Fruit fly (Drosophila melanogaster): Measurements from ENCODE around the gene Ost48.

Gene Ost48

dm6 chrX:9134922-9135453 is 23.3 kb downstream of the Ost48 start, which contains the start of gene fend (continued):
- TF ChIP-seq trh (GFP tag; optimal IDR thresholded peaks at IDR 0.05) (no peak), twi (tag; optimal IDR thresholded peaks at IDR 0.05) (peak; percentile 41), CG11696 (GFP tag; IDR thresholded peaks at IDR 0.05) (no peak), CG6683 (GFP tag; optimal IDR thresholded peaks at IDR 0.05) (no peak), CG6272 (GFP tag; IDR thresholded peaks at IDR 0.05) (no peak), CG2202 (tag; optimal IDR thresholded peaks at IDR 0.05) (no peak), ERR (GFP tag; optimal IDR thresholded peaks at IDR 0.05) (no peak), Kr (GFP tag; optimal IDR thresholded peaks at IDR 0.05) (no peak), Dp (GFP tag; optimal IDR thresholded peaks at IDR 0.05) (no peak), CG11093 (GFP tag; IDR thresholded peaks at IDR 0.05) (no peak), dan (GFP tag; IDR thresholded peaks at IDR 0.05) (no peak), ftz-f1 (GFP tag; optimal IDR thresholded peaks at IDR 0.05) (no peak), bbx (GFP tag; IDR thresholded peaks at IDR 0.05; ENCODE audit: partially characterized antibody) (no peak), peb (GFP tag; IDR thresholded peaks at IDR 0.05) (no peak), bab2 (GFP tag; optimal IDR thresholded peaks at IDR 0.05) (no peak), Blimp-1 (GFP tag; optimal IDR thresholded peaks at IDR 0.05) (peak; percentile 3), CG11085 (GFP tag; IDR thresholded peaks at IDR 0.05) (no peak), jumu (GFP tag; optimal IDR thresholded peaks at IDR 0.05) (no peak), grn (GFP tag; optimal IDR thresholded peaks at IDR 0.05) (no peak), mld (GFP tag; IDR thresholded peaks at IDR 0.05; ENCODE audit: partially characterized antibody) (no peak), klu (GFP tag; IDR thresholded peaks at IDR 0.05) (no peak), prd (optimal IDR thresholded peaks at IDR 0.05) (no peak), prd (GFP tag; IDR thresholded peaks at IDR 0.05) (peak; percentile 27; the same call in 1 of the 3 replicates), fd102C (GFP tag; optimal IDR thresholded peaks at IDR 0.05) (no peak), CG4404 (GFP tag; IDR thresholded peaks at IDR 0.05) (no peak), CG11456 (GFP tag; IDR thresholded peaks at IDR 0.05) (no peak), TFAM (GFP tag; optimal IDR thresholded peaks at IDR 0.05) (no peak), CG10543 (GFP tag; optimal IDR thresholded peaks at IDR 0.05) (peak; percentile 50), CG13775 (GFP tag; optimal IDR thresholded peaks at IDR 0.05) (peak; percentile 24), fd3F (GFP tag; optimal IDR thresholded peaks at IDR 0.05) (no peak), Fer2 (tag; optimal IDR thresholded peaks at IDR 0.05) (no peak), CG13624 (GFP tag; optimal IDR thresholded peaks at IDR 0.05) (no peak), cg (GFP tag; optimal IDR thresholded peaks at IDR 0.05) (no peak), vvl (GFP tag; IDR thresholded peaks at IDR 0.05) (peak; percentile 26; the same call in 1 of the 2 replicates), eyg (GFP tag; optimal IDR thresholded peaks at IDR 0.05) (no peak), B-H1 (GFP tag; IDR thresholded peaks at IDR 0.05) (no peak), Ets65A (GFP tag) (no peak), CG17361 (GFP tag; IDR thresholded peaks at IDR 0.05) (peak; percentile 67; the same call in 2 of the 3 replicates), sr (GFP tag; IDR thresholded peaks at IDR 0.05) (no peak), CG2120 (GFP tag; optimal IDR thresholded peaks at IDR 0.05) (peak; percentile 31), sens-2 (GFP tag; IDR thresholded peaks at IDR 0.05) (no peak), so (GFP tag; IDR thresholded peaks at IDR 0.05) (no peak), CG6791 (GFP tag; IDR thresholded peaks at IDR 0.05; ENCODE audit: partially characterized antibody) (no peak), CG1603 (tag; optimal IDR thresholded peaks at IDR 0.05) (peak; percentile 1), hkb (optimal IDR thresholded peaks at IDR 0.05) (no peak), hkb (GFP tag; IDR thresholded peaks at IDR 0.05) (peak; percentile 10; the same call in 1 of the 2 replicates), tx (GFP tag; optimal IDR thresholded peaks at IDR 0.05) (no peak), CG3847 (GFP tag; IDR thresholded peaks at IDR 0.05) (0 out of 2 replicates have a peak, but pooled peaks have one; percentile 22), Sry-δ (GFP tag; optimal IDR thresholded peaks at IDR 0.05) (no peak), CG13123 (GFP tag; optimal IDR thresholded peaks at IDR 0.05) (no peak), CG8944 (GFP tag; optimal IDR thresholded peaks at IDR 0.05) (no peak), chif (GFP tag; optimal IDR thresholded peaks at IDR 0.05) (no peak), CG8089 (GFP tag; optimal IDR thresholded peaks at IDR 0.05) (no peak)
